Worm (Caenorhabditis elegans) whole organism, L4/young adult: Measurements from ENCODE around the gene Y62H9A.1.

Experiments used
- W03F9.2 ChIP-seq: fragments of 150-350 bp; optimal IDR thresholded peaks from 2 replicates; lab custom pipeline; 2014; ENCODE audit warnings: missing biosample characterization, missing genetic modification characterization
- dao-5 ChIP-seq: sonication (generic microtip); optimal IDR thresholded peaks from 2 replicates; lab custom pipeline; 2016; ENCODE audit warnings: missing genotype, missing genetic modification characterization, moderate library complexity, missing compliant biosample characterization
- him-1 ChIP-seq: sonication (generic microtip); optimal IDR thresholded peaks from 2 replicates; lab custom pipeline; 2016; ENCODE audit warnings: missing genotype, missing genetic modification reagents, missing genetic modification characterization, missing compliant biosample characterization

DNA sequence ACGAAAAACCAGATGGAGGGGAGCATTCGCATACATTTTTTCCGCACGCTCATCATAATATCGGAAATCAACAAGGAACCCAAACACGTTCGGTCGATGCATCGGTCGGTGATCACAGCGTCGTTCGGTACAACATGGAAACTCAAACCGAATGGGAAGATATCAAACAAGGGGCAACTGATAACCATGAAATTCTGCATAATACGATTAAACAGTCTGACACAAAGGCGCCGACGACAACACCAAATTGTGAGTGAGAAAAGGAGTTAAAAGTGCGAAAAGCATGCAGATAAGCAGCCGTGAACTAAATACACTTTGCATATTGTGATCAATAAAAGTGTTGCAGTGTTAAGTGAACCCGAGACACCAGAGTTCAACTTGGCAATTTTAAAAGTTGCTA is 49.9 kb downstream of the Y62H9A.1 start:
- TF ChIP-seq him-1 (no peak), dao-5 (no peak), W03F9.2 (no peak)
